Fruit fly (Drosophila melanogaster) whole organism, embryonic: Measurements from ENCODE around the gene mmy.

Source experiments
- CG10979 ChIP-seq: fragments of 200-800 bp; sonication (Bioruptor generic); optimal IDR thresholded peaks from 2 replicates; lab custom pipeline; 2018; ENCODE audit warnings: missing biosample characterization, mild to moderate bottlenecking, missing genetic modification characterization, moderate library complexity
- CG12236 ChIP-seq: fragments of 200-800 bp; sonication (Bioruptor generic); optimal IDR thresholded peaks from 2 replicates; lab custom pipeline; 2016; ENCODE audit warnings: missing biosample characterization, missing genetic modification characterization
- CG1233 ChIP-seq: fragments of 200-800 bp; sonication (Bioruptor generic); optimal IDR thresholded peaks from 4 replicates; lab custom pipeline; 2018; ENCODE audit warnings: missing biosample characterization, mild to moderate bottlenecking, missing genetic modification characterization
- CG12769 ChIP-seq: fragments of 200-800 bp; sonication (Bioruptor generic); optimal IDR thresholded peaks from 2 replicates; lab custom pipeline; 2019; ENCODE audit warnings: missing biosample characterization, mild to moderate bottlenecking, missing genetic modification characterization, moderate library complexity
- CG14050 ChIP-seq: fragments of 200-800 bp; sonication (Bioruptor generic); IDR thresholded peaks from 3 replicates; pipeline ENCODE4 v1.3.6; 2022; ENCODE audit warnings: missing biosample characterization, missing genetic modification characterization
- CG14965 ChIP-seq: fragments of 200-800 bp; sonication (Bioruptor generic); optimal IDR thresholded peaks from 2 replicates; lab custom pipeline; 2016; ENCODE audit warnings: missing biosample characterization, missing genetic modification characterization, borderline replicate concordance
- CG15269 ChIP-seq: fragments of 200-800 bp; sonication (Bioruptor generic); optimal IDR thresholded peaks from 2 replicates; lab custom pipeline; 2018; ENCODE audit warnings: missing biosample characterization, mild to moderate bottlenecking, missing genetic modification characterization, moderate library complexity
- CG30403 ChIP-seq: fragments of 200-800 bp; sonication (Bioruptor generic); optimal IDR thresholded peaks from 3 replicates; lab custom pipeline; 2016; ENCODE audit warnings: missing biosample characterization, missing genetic modification characterization
- CG32532 ChIP-seq: fragments of 200-800 bp; sonication (Bioruptor generic); IDR thresholded peaks from 2 replicates; pipeline ENCODE4 v1.3.6; 2022; ENCODE audit warnings: missing biosample characterization, missing genetic modification characterization
- CG3838 ChIP-seq: fragments of 200-800 bp; sonication (Bioruptor generic); optimal IDR thresholded peaks from 3 replicates; lab custom pipeline; 2016; ENCODE audit warnings: missing biosample characterization, missing genetic modification characterization
- CG43689 ChIP-seq: fragments of 200-800 bp; sonication (Bioruptor generic); IDR thresholded peaks from 2 replicates; pipeline ENCODE4 v1.3.6; 2022; ENCODE audit warnings: missing biosample characterization, missing genetic modification characterization
- CG6791 ChIP-seq: fragments of 200-800 bp; sonication (Bioruptor generic); IDR thresholded peaks from 3 replicates; pipeline ENCODE4 v1.3.6; 2022; ENCODE audit warnings: missing biosample characterization, missing genetic modification characterization; ENCODE audit not compliant: partially characterized antibody
- CG8944 ChIP-seq: fragments of 200-800 bp; sonication (Bioruptor generic); optimal IDR thresholded peaks from 3 replicates; lab custom pipeline; 2016; ENCODE audit warnings: missing biosample characterization, missing genetic modification characterization
- CG9932 ChIP-seq: fragments of 200-800 bp; sonication (Bioruptor generic); IDR thresholded peaks from 2 replicates; pipeline ENCODE4 v1.3.6; 2022; ENCODE audit warnings: missing biosample characterization, missing genetic modification characterization
- CHES-1-like ChIP-seq: fragments of 200-800 bp; sonication (Bioruptor generic); optimal IDR thresholded peaks from 2 replicates; lab custom pipeline; 2016; ENCODE audit warnings: missing biosample characterization, missing genetic modification characterization
- CkIIα-i1 ChIP-seq: fragments of 200-800 bp; sonication (Bioruptor generic); IDR thresholded peaks from 2 replicates; pipeline ENCODE4 v1.3.6; 2022; ENCODE audit warnings: missing biosample characterization, missing genetic modification characterization
- Doc2 ChIP-seq: fragments of 200-800 bp; sonication (Bioruptor generic); IDR thresholded peaks from 2 replicates; pipeline ENCODE4 v1.3.6; 2022; ENCODE audit warnings: missing biosample characterization, missing genetic modification characterization
- Dp ChIP-seq: fragments of 200-800 bp; sonication (Bioruptor generic); optimal IDR thresholded peaks from 2 replicates; lab custom pipeline; 2018; ENCODE audit warnings: missing biosample characterization, mild to moderate bottlenecking, missing genetic modification characterization, moderate library complexity
- Elba2 ChIP-seq: fragments of 200-800 bp; sonication (Bioruptor generic); optimal IDR thresholded peaks from 3 replicates; lab custom pipeline; 2016; ENCODE audit warnings: missing biosample characterization, missing genetic modification characterization
- Gsc ChIP-seq: fragments of 200-800 bp; sonication (Bioruptor generic); IDR thresholded peaks from 2 replicates; pipeline ENCODE4 v1.3.6; 2022; ENCODE audit warnings: missing biosample characterization, missing genetic modification characterization
- HLHmδ ChIP-seq: fragments of 200-800 bp; sonication (Bioruptor generic); optimal IDR thresholded peaks from 2 replicates; lab custom pipeline; 2018; ENCODE audit warnings: missing biosample characterization, mild to moderate bottlenecking, missing genetic modification characterization, moderate library complexity
- Hand ChIP-seq: fragments of 200-800 bp; sonication (Bioruptor generic); optimal IDR thresholded peaks from 2 replicates; lab custom pipeline; 2017; ENCODE audit warnings: mild to moderate bottlenecking, missing biosample characterization, missing genetic modification reagents, missing genetic modification characterization
- Jarid2 ChIP-seq: fragments of 200-800 bp; sonication (Bioruptor generic); optimal IDR thresholded peaks from 3 replicates; lab custom pipeline; 2017; ENCODE audit warnings: mild to moderate bottlenecking, missing biosample characterization, missing genetic modification reagents, missing genetic modification characterization
- Lhr ChIP-seq: fragments of 200-800 bp; sonication (Bioruptor generic); optimal IDR thresholded peaks from 3 replicates; lab custom pipeline; 2017; ENCODE audit warnings: mild to moderate bottlenecking, missing biosample characterization, missing genetic modification reagents, missing genetic modification characterization
- Lpt ChIP-seq: fragments of >200 bp; optimal IDR thresholded peaks from 2 replicates; lab custom pipeline; 2018; ENCODE audit warnings: missing biosample characterization, missing genetic modification characterization
- Myb ChIP-seq: fragments of 200-800 bp; sonication (Bioruptor generic); optimal IDR thresholded peaks from 2 replicates; lab custom pipeline; 2016; ENCODE audit warnings: missing biosample characterization, missing genetic modification characterization
- Nf-YA ChIP-seq: fragments of 200-800 bp; sonication (Bioruptor generic); IDR thresholded peaks from 2 replicates; pipeline ENCODE4 v1.3.6; 2022; ENCODE audit warnings: missing biosample characterization, missing genetic modification characterization
- Optix ChIP-seq: fragments of 200-800 bp; sonication (Bioruptor generic); IDR thresholded peaks from 3 replicates; pipeline ENCODE4 v1.3.6; 2022; ENCODE audit warnings: missing biosample characterization, missing genetic modification characterization
- aop ChIP-seq: fragments of 200-800 bp; sonication (Bioruptor generic); IDR thresholded peaks from 2 replicates; pipeline ENCODE4 v1.3.6; 2022; ENCODE audit warnings: missing biosample characterization, missing genetic modification characterization
- caup ChIP-seq: fragments of 200-800 bp; sonication (Bioruptor generic); optimal IDR thresholded peaks from 3 replicates; lab custom pipeline; 2017; ENCODE audit warnings: missing biosample characterization, mild to moderate bottlenecking, missing genetic modification characterization, moderate library complexity; ENCODE audit not compliant: severe bottlenecking
- croc ChIP-seq: fragments of 200-800 bp; sonication (Bioruptor generic); conservative IDR thresholded peaks from 3 replicates; pipeline ENCODE4 v1.3.6; 2022; ENCODE audit warnings: missing biosample characterization, missing genetic modification characterization
- dmrt11E ChIP-seq: fragments of 200-800 bp; sonication (Bioruptor generic); optimal IDR thresholded peaks from 3 replicates; lab custom pipeline; 2018; ENCODE audit warnings: missing biosample characterization, mild to moderate bottlenecking, missing genetic modification characterization, moderate library complexity
- dmrt99B ChIP-seq: fragments of 200-800 bp; sonication (Bioruptor generic); optimal IDR thresholded peaks from 2 replicates; lab custom pipeline; 2018; ENCODE audit warnings: missing biosample characterization, mild to moderate bottlenecking, missing genetic modification characterization, moderate library complexity
- gce ChIP-seq: fragments of 200-800 bp; sonication (Bioruptor generic); IDR thresholded peaks from 3 replicates; pipeline ENCODE4 v1.3.6; 2022; ENCODE audit warnings: missing biosample characterization, missing genetic modification characterization
- gcm ChIP-seq: fragments of 200-800 bp; sonication (Bioruptor generic); optimal IDR thresholded peaks from 2 replicates; lab custom pipeline; 2019; ENCODE audit warnings: missing biosample characterization, mild to moderate bottlenecking, missing genetic modification characterization, moderate library complexity
- h ChIP-seq: fragments of >200 bp; optimal IDR thresholded peaks from 2 replicates; lab custom pipeline; 2017
- ham ChIP-seq: fragments of 200-800 bp; sonication (Bioruptor generic); IDR thresholded peaks from 2 replicates; pipeline ENCODE4 v1.3.6; 2022; ENCODE audit warnings: missing biosample characterization, missing genetic modification characterization
- kay ChIP-seq: fragments of 200-800 bp; sonication (Bioruptor generic); optimal IDR thresholded peaks from 2 replicates; lab custom pipeline; 2016; ENCODE audit warnings: missing biosample characterization, missing genetic modification characterization
- lab ChIP-seq: fragments of 200-800 bp; sonication (Bioruptor generic); optimal IDR thresholded peaks from 3 replicates; lab custom pipeline; 2017; ENCODE audit warnings: missing biosample characterization, missing genetic modification characterization, mild to moderate bottlenecking, moderate library complexity, missing genetic modification reagents
- lilli ChIP-seq: fragments of 200-800 bp; sonication (Bioruptor generic); optimal IDR thresholded peaks from 3 replicates; lab custom pipeline; 2016; ENCODE audit warnings: missing biosample characterization, missing genetic modification characterization
- otp ChIP-seq: fragments of 200-800 bp; sonication (Bioruptor generic); IDR thresholded peaks from 3 replicates; pipeline ENCODE4, ENCODE4 v1.3.6; 2022; ENCODE audit warnings: missing biosample characterization, missing genetic modification characterization
- prd ChIP-seq, 3 experiments: fragments of >200 bp in 2 of 3; fragments of 200-800 bp in 1 of 3; sonication (Bioruptor generic) in 1 of 3; optimal IDR thresholded peaks in 2 of 3; IDR thresholded peaks in 1 of 3; 2 replicates in 2 of 3; 3 replicates in 1 of 3; pipeline versions ENCODE4 v1.3.6 to Lab custom; 2017 to 2022; ENCODE audit warnings: missing biosample characterization in 1 of 3, missing genetic modification characterization in 1 of 3
- psq ChIP-seq: fragments of 200-800 bp; sonication (Bioruptor generic); optimal IDR thresholded peaks from 2 replicates; lab custom pipeline; 2017; ENCODE audit warnings: missing biosample characterization, missing genetic modification characterization
- sim ChIP-seq: fragments of 200-800 bp; sonication (Bioruptor generic); IDR thresholded peaks from 2 replicates; pipeline ENCODE4 v1.3.6; 2022; ENCODE audit warnings: missing biosample characterization, missing genetic modification characterization
- slp2 ChIP-seq: fragments of 200-800 bp; sonication (Bioruptor generic); optimal IDR thresholded peaks from 2 replicates; lab custom pipeline; 2016; ENCODE audit warnings: missing biosample characterization, missing genetic modification characterization
- sqz ChIP-seq: fragments of 200-800 bp; sonication (Bioruptor generic); optimal IDR thresholded peaks from 3 replicates; lab custom pipeline; 2018; ENCODE audit warnings: missing biosample characterization, mild to moderate bottlenecking, missing genetic modification characterization
- sr ChIP-seq: fragments of 200-800 bp; sonication (Bioruptor generic); IDR thresholded peaks from 3 replicates; pipeline ENCODE4 v1.3.6; 2022; ENCODE audit warnings: missing biosample characterization, missing genetic modification characterization
- stc ChIP-seq: fragments of 200-800 bp; sonication (Bioruptor generic); IDR thresholded peaks from 2 replicates; pipeline ENCODE4 v1.3.6; 2022; ENCODE audit warnings: missing biosample characterization, missing genetic modification characterization
- vvl ChIP-seq: fragments of 200-800 bp; sonication (Bioruptor generic); IDR thresholded peaks from 2 replicates; pipeline ENCODE4 v1.3.6; 2022; ENCODE audit warnings: missing biosample characterization, missing genetic modification characterization
- wor ChIP-seq: fragments of 200-800 bp; sonication (Bioruptor generic); IDR thresholded peaks from 2 replicates; pipeline ENCODE4 v1.3.6; 2022; ENCODE audit warnings: missing biosample characterization, missing genetic modification characterization
- z ChIP-seq: fragments of 200-800 bp; sonication (Bioruptor generic); IDR thresholded peaks from 3 replicates; pipeline ENCODE4 v1.3.6; 2022; ENCODE audit warnings: missing biosample characterization, missing genetic modification characterization

Gene mmy

DNA sequence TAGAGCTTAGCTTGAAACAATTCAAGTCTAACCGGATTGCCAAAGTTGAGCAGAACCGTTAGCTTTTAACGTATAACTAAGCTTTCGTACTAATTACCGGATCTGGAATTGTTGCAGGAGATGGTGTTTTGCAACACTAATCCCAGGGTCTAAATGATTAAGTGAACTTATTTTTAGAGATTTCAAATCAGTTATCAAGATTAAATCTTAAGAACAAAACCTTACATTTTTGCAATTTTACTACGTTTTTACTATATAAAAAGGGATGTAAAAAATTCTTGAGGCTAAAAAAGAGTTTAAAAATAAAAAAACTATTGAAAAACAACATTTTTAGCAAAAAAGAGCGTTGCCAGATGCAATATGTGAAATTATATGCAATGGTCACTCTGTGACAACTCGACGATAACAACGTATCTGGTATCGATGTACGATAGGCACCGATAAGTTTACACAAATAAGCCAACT lies 15.0 kb upstream of the mmy start, which contains the start of the genes KFase and epsilonCOP (continued):
- TF ChIP-seq prd (optimal IDR thresholded peaks at IDR 0.05; lab: Kevin White, UChicago) (no peak), prd (GFP tag; IDR thresholded peaks at IDR 0.05; lab: Robert Waterston, UW) (peak; percentile 41; the same call in 1 of the 3 replicates), lab (peak; percentile 80), Dp (peak; percentile 55), slp2 (GFP tag; lab: Kevin White, UChicago) (no peak), CG12236 (peak; percentile 44), z (GFP tag; lab: Robert Waterston, UW) (no peak), HLHmδ (GFP tag; lab: Kevin White, UChicago) (no peak), Nf-YA (no peak), Lhr (GFP tag; lab: Kevin White, UChicago) (peak; percentile 83), CG6791 (peak; percentile 81), Jarid2 (GFP tag; lab: Kevin White, UChicago) (no peak), CG43689 (GFP tag; lab: Robert Waterston, UW) (no peak), gcm (GFP tag; lab: Kevin White, UChicago) (peak; percentile 49), Hand (GFP tag; lab: Kevin White, UChicago) (no peak), kay (peak; percentile 54), dmrt11E (tag; lab: Kevin White, UChicago) (no peak), Elba2 (GFP tag; lab: Kevin White, UChicago) (peak; percentile 4), CG32532 (GFP tag; lab: Robert Waterston, UW) (peak; percentile 56; the same call in 1 of the 2 replicates), CG9932 (GFP tag; lab: Robert Waterston, UW) (peak; percentile 59), Gsc (no peak), sim (GFP tag; lab: Robert Waterston, UW) (no peak), dmrt99B (tag; lab: Kevin White, UChicago) (peak; percentile 43), CkIIα-i1 (GFP tag; lab: Robert Waterston, UW) (no peak), vvl (GFP tag; lab: Robert Waterston, UW) (peak; percentile 67), CG3838 (GFP tag; lab: Kevin White, UChicago) (no peak), h (no peak), Myb (peak; percentile 90), wor (GFP tag; lab: Robert Waterston, UW) (no peak), Lpt (no peak), Optix (GFP tag; lab: Robert Waterston, UW) (no peak), CG1233 (GFP tag; lab: Kevin White, UChicago) (peak; percentile 33), CG14965 (GFP tag; lab: Kevin White, UChicago) (no peak), CHES-1-like (peak; percentile 62), CG14050 (GFP tag; lab: Robert Waterston, UW) (0 out of 3 replicates have a peak, but pooled peaks have one; percentile 26), CG30403 (GFP tag; lab: Kevin White, UChicago) (peak; percentile 77), croc (GFP tag; lab: Robert Waterston, UW) (no peak), sr (GFP tag; lab: Robert Waterston, UW) (no peak), caup (GFP tag; lab: Kevin White, UChicago) (peak; percentile 60), Doc2 (GFP tag; lab: Robert Waterston, UW) (no peak), psq (GFP tag; lab: Kevin White, UChicago) (no peak), ham (GFP tag; lab: Robert Waterston, UW) (no peak), CG15269 (tag; lab: Kevin White, UChicago) (peak; percentile 61), lilli (GFP tag; lab: Kevin White, UChicago) (peak; percentile 79), CG12769 (tag; lab: Kevin White, UChicago) (no peak), gce (no peak), CG8944 (GFP tag; lab: Kevin White, UChicago) (peak; percentile 38), otp (no peak), sqz (GFP tag; lab: Kevin White, UChicago) (peak; percentile 53), CG10979 (tag; lab: Kevin White, UChicago) (peak; percentile 31), stc (GFP tag; lab: Robert Waterston, UW) (no peak), aop (no peak)
